Worm (Caenorhabditis elegans) whole organism, young adult: ENCODE data around the gene F44E7.7.

ENCODE experiments used
- F10E7.11 ChIP-seq: sonication (generic microtip); optimal IDR thresholded peaks from 2 replicates; lab custom pipeline; 2017; ENCODE audit warnings: mild to moderate bottlenecking, missing genetic modification characterization, moderate library complexity, missing compliant biosample characterization
- F22D6.2 ChIP-seq: sonication (generic microtip); optimal IDR thresholded peaks from 2 replicates; lab custom pipeline; 2016; ENCODE audit warnings: mild to moderate bottlenecking, missing genetic modification characterization, missing compliant biosample characterization
- F33H1.4 ChIP-seq: fragments of 200-800 bp; sonication (Bioruptor generic); IDR thresholded peaks from 2 replicates; pipeline ENCODE4 v1.3.6; 2022; ENCODE audit warnings: missing genetic modification reagents, missing genetic modification characterization, missing compliant biosample characterization
- F37B4.10 ChIP-seq: fragments of 200-800 bp; sonication (Bioruptor generic); IDR thresholded peaks from 2 replicates; pipeline ENCODE4 v1.3.6; 2022; ENCODE audit warnings: missing genetic modification characterization, missing compliant biosample characterization
- F57C9.4 ChIP-seq: sonication (generic microtip); optimal IDR thresholded peaks from 2 replicates; lab custom pipeline; 2017; ENCODE audit warnings: mild to moderate bottlenecking, missing genetic modification characterization, missing compliant biosample characterization
- K11D2.4 ChIP-seq: fragments of 200-800 bp; sonication (Bioruptor generic); IDR thresholded peaks from 2 replicates; pipeline ENCODE4 v1.3.6; 2022; ENCODE audit warnings: missing genetic modification reagents, missing genetic modification characterization, missing compliant biosample characterization
- T26A5.8 ChIP-seq: sonication (generic microtip); optimal IDR thresholded peaks from 2 replicates; lab custom pipeline; 2016; ENCODE audit warnings: missing genetic modification characterization, missing compliant biosample characterization
- Y67H2A.10 ChIP-seq: fragments of 200-800 bp; sonication (Bioruptor generic); conservative IDR thresholded peaks from 2 replicates; pipeline ENCODE4 v1.3.6; 2022; ENCODE audit warnings: missing genetic modification reagents, missing genetic modification characterization, missing compliant biosample characterization
- Y95B8A.8 ChIP-seq: fragments of 200-800 bp; sonication (Bioruptor generic); IDR thresholded peaks from 2 replicates; pipeline ENCODE4 v1.3.6; 2022; ENCODE audit warnings: missing genetic modification reagents, missing genetic modification characterization, missing compliant biosample characterization
- akir-1 ChIP-seq: fragments of 200-800 bp; sonication (Bioruptor generic); optimal IDR thresholded peaks from 2 replicates; lab custom pipeline; 2018; ENCODE audit warnings: mild to moderate bottlenecking, missing genetic modification characterization, moderate library complexity, missing compliant biosample characterization
- ama-1 ChIP-seq, 3 experiments: fragments of 150-350 bp in 1 of 3; sonication (generic microtip) in 2 of 3; optimal IDR thresholded peaks; 2 replicates each; lab custom pipeline; 2014 to 2018; ENCODE audit warnings: missing biosample characterization in 2 of 3, missing genetic modification characterization in 2 of 3, missing genetic modification reagents in 2 of 3
- attf-5 ChIP-seq: fragments of 200-800 bp; sonication (Bioruptor generic); optimal IDR thresholded peaks from 2 replicates; lab custom pipeline; 2018; ENCODE audit warnings: mild to moderate bottlenecking, missing genetic modification characterization, missing compliant biosample characterization
- cebp-1 ChIP-seq, 2 experiments: fragments of 200-800 bp in 1 of 2; sonication (Bioruptor generic) in 1 of 2; sonication (generic microtip) in 1 of 2; IDR thresholded peaks in 1 of 2; optimal IDR thresholded peaks in 1 of 2; 2 replicates each; pipeline versions ENCODE4 v1.3.6 to Lab custom; 2017 to 2022; ENCODE audit warnings: missing compliant biosample characterization in 2 of 2, missing genetic modification characterization in 2 of 2, mild to moderate bottlenecking in 1 of 2, missing genetic modification reagents in 1 of 2, moderate library complexity in 1 of 2
- ceh-27 ChIP-seq: fragments of 200-800 bp; sonication (Bioruptor generic); optimal IDR thresholded peaks from 2 replicates; lab custom pipeline; 2018; ENCODE audit warnings: mild to moderate bottlenecking, missing genetic modification characterization, moderate library complexity, missing compliant biosample characterization
- ceh-58 ChIP-seq: fragments of 200-800 bp; sonication (Bioruptor generic); IDR thresholded peaks from 2 replicates; pipeline ENCODE4 v1.3.6; 2022; ENCODE audit warnings: missing genetic modification characterization, missing compliant biosample characterization
- ceh-91 ChIP-seq: fragments of 200-800 bp; sonication (Bioruptor generic); IDR thresholded peaks from 2 replicates; pipeline ENCODE4 v1.3.6; 2022; ENCODE audit warnings: missing genetic modification reagents, missing genetic modification characterization, missing compliant biosample characterization
- dox-1 ChIP-seq: fragments of 200-800 bp; sonication (Bioruptor generic); IDR thresholded peaks from 2 replicates; pipeline ENCODE4 v1.3.6; 2022; ENCODE audit warnings: missing genetic modification reagents, missing genetic modification characterization, missing compliant biosample characterization
- dpff-1 ChIP-seq: sonication (generic microtip); optimal IDR thresholded peaks from 2 replicates; lab custom pipeline; 2017; ENCODE audit warnings: mild to moderate bottlenecking, missing genetic modification characterization, missing compliant biosample characterization
- efl-1 ChIP-seq: fragments of 150-350 bp; optimal IDR thresholded peaks from 2 replicates; lab custom pipeline; 2014; ENCODE audit warnings: missing biosample characterization, missing genetic modification reagents, missing genetic modification characterization
- egl-18 ChIP-seq: fragments of 200-800 bp; sonication (Bioruptor generic); IDR thresholded peaks from 2 replicates; pipeline ENCODE4 v1.3.6; 2022; ENCODE audit warnings: missing genetic modification reagents, missing genetic modification characterization, missing compliant biosample characterization
- egl-44 ChIP-seq: fragments of 200-800 bp; sonication (Bioruptor generic); IDR thresholded peaks from 2 replicates; pipeline ENCODE4 v1.3.6; 2022; ENCODE audit warnings: missing genetic modification reagents, missing genetic modification characterization, missing compliant biosample characterization
- ets-4 ChIP-seq: fragments of 200-800 bp; sonication (Bioruptor generic); optimal IDR thresholded peaks from 2 replicates; lab custom pipeline; 2018; ENCODE audit warnings: mild to moderate bottlenecking, missing genetic modification characterization, missing compliant biosample characterization
- gei-17 ChIP-seq: fragments of 200-800 bp; sonication (Bioruptor generic); optimal IDR thresholded peaks from 2 replicates; lab custom pipeline; 2018; ENCODE audit warnings: mild to moderate bottlenecking, missing genetic modification characterization, missing compliant biosample characterization
- hlh-12 ChIP-seq: sonication (generic microtip); optimal IDR thresholded peaks from 2 replicates; lab custom pipeline; 2016; ENCODE audit warnings: missing genetic modification characterization, missing compliant biosample characterization
- hrde-1 ChIP-seq: sonication (generic microtip); optimal IDR thresholded peaks from 2 replicates; lab custom pipeline; 2016; ENCODE audit warnings: missing genetic modification characterization, mild to moderate bottlenecking, missing compliant biosample characterization, moderate library complexity, missing genotype, missing genetic modification reagents, borderline replicate concordance
- let-526 ChIP-seq: fragments of 200-800 bp; sonication (Bioruptor generic); IDR thresholded peaks from 2 replicates; pipeline ENCODE4 v1.3.6; 2022; ENCODE audit warnings: missing genetic modification reagents, missing genetic modification characterization, missing compliant biosample characterization
- lin-54 ChIP-seq: fragments of 200-800 bp; sonication (Bioruptor generic); optimal IDR thresholded peaks from 2 replicates; lab custom pipeline; 2018; ENCODE audit warnings: mild to moderate bottlenecking, missing genetic modification characterization, missing compliant biosample characterization
- lsl-1 ChIP-seq: fragments of 200-800 bp; sonication (Bioruptor generic); optimal IDR thresholded peaks from 2 replicates; lab custom pipeline; 2018; ENCODE audit warnings: mild to moderate bottlenecking, missing genetic modification characterization, moderate library complexity, missing compliant biosample characterization
- lsy-27 ChIP-seq: sonication (generic microtip); optimal IDR thresholded peaks from 2 replicates; lab custom pipeline; 2017; ENCODE audit warnings: missing genetic modification characterization, mild to moderate bottlenecking, missing compliant biosample characterization, antibody characterized with exemption, missing genotype, borderline replicate concordance; ENCODE audit not compliant: insufficient read depth
- madf-6 ChIP-seq: fragments of 200-800 bp; sonication (Bioruptor generic); IDR thresholded peaks from 2 replicates; pipeline ENCODE4 v1.3.6; 2022; ENCODE audit warnings: missing genetic modification reagents, missing genetic modification characterization, missing compliant biosample characterization
- madf-8 ChIP-seq: fragments of 200-800 bp; sonication (Bioruptor generic); conservative IDR thresholded peaks from 2 replicates; pipeline ENCODE4 v1.3.6; 2022; ENCODE audit warnings: missing genetic modification reagents, missing genetic modification characterization, missing compliant biosample characterization
- nfyb-1 ChIP-seq: fragments of 200-800 bp; sonication (Bioruptor generic); IDR thresholded peaks from 2 replicates; pipeline ENCODE4 v1.3.6; 2022; ENCODE audit warnings: missing genetic modification reagents, missing genetic modification characterization, missing compliant biosample characterization
- nhr-27 ChIP-seq: fragments of 200-800 bp; sonication (Bioruptor generic); optimal IDR thresholded peaks from 2 replicates; lab custom pipeline; 2018; ENCODE audit warnings: mild to moderate bottlenecking, missing genetic modification characterization, moderate library complexity, missing compliant biosample characterization
- nhr-80 ChIP-seq: sonication (generic microtip); optimal IDR thresholded peaks from 2 replicates; lab custom pipeline; 2016; ENCODE audit warnings: missing genetic modification characterization, missing compliant biosample characterization
- nhr-90 ChIP-seq: sonication (generic microtip); optimal IDR thresholded peaks from 2 replicates; lab custom pipeline; 2016; ENCODE audit warnings: missing genotype, mild to moderate bottlenecking, missing genetic modification characterization, missing compliant biosample characterization
- repo-1 ChIP-seq: sonication (generic microtip); optimal IDR thresholded peaks from 2 replicates; lab custom pipeline; 2017; ENCODE audit warnings: mild to moderate bottlenecking, missing genetic modification characterization, missing compliant biosample characterization
- snpc-1.1 ChIP-seq: sonication (generic microtip); optimal IDR thresholded peaks from 2 replicates; lab custom pipeline; 2017; ENCODE audit warnings: missing genetic modification characterization, mild to moderate bottlenecking, missing compliant biosample characterization, antibody characterized with exemption, moderate library complexity, missing genotype, missing genetic modification reagents; ENCODE audit not compliant: insufficient read depth
- snpc-4 ChIP-seq, 5 experiments: fragments of 150-350 bp in 1 of 5; sonication (generic microtip) in 4 of 5; optimal IDR thresholded peaks; 2 replicates each; lab custom pipeline; 2014 to 2018; ENCODE audit warnings: missing genetic modification characterization in 5 of 5, missing biosample characterization in 3 of 5, antibody characterized with exemption in 2 of 5, mild to moderate bottlenecking in 2 of 5, missing compliant biosample characterization in 2 of 5, missing genotype in 2 of 5, moderate library complexity in 2 of 5, missing genetic modification reagents in 1 of 5
- somi-1 ChIP-seq: fragments of 200-800 bp; sonication (Bioruptor generic); optimal IDR thresholded peaks from 2 replicates; lab custom pipeline; 2018; ENCODE audit warnings: mild to moderate bottlenecking, missing genetic modification characterization, missing compliant biosample characterization
- sptf-2 ChIP-seq: fragments of 200-800 bp; sonication (Bioruptor generic); optimal IDR thresholded peaks from 2 replicates; lab custom pipeline; 2018; ENCODE audit warnings: mild to moderate bottlenecking, missing genetic modification characterization, missing compliant biosample characterization
- tlf-1 ChIP-seq: fragments of 200-800 bp; sonication (Bioruptor generic); optimal IDR thresholded peaks from 2 replicates; lab custom pipeline; 2018; ENCODE audit warnings: mild to moderate bottlenecking, missing genetic modification characterization, missing compliant biosample characterization
- unc-130 ChIP-seq: sonication (generic microtip); optimal IDR thresholded peaks from 2 replicates; lab custom pipeline; 2016; ENCODE audit warnings: missing genetic modification reagents, missing genetic modification characterization, missing compliant biosample characterization
- xnd-1 ChIP-seq: sonication (generic microtip); optimal IDR thresholded peaks from 2 replicates; lab custom pipeline; 2016; ENCODE audit warnings: missing genotype, missing genetic modification reagents, missing genetic modification characterization, missing compliant biosample characterization
- zim-3 ChIP-seq: sonication (generic microtip); optimal IDR thresholded peaks from 2 replicates; lab custom pipeline; 2017; ENCODE audit warnings: mild to moderate bottlenecking, missing genetic modification characterization, moderate library complexity, missing compliant biosample characterization
- ztf-26 ChIP-seq: sonication (generic microtip); optimal IDR thresholded peaks from 2 replicates; lab custom pipeline; 2017; ENCODE audit warnings: missing genetic modification characterization, missing compliant biosample characterization
- ztf-6 ChIP-seq: fragments of 200-800 bp; sonication (Bioruptor generic); IDR thresholded peaks from 2 replicates; pipeline ENCODE4 v1.3.6; 2022; ENCODE audit warnings: missing genetic modification reagents, missing genetic modification characterization, missing compliant biosample characterization

The F44E7.7 gene

ce11 chrV:5825478-5825877 is 40.2 kb upstream of the F44E7.7 start:
- TF ChIP-seq hrde-1 (tag; lab: Kevin White, UChicago): no peak
- TF ChIP-seq madf-6: 0 out of 2 replicates have a peak, but pooled peaks have one; percentile 10
- TF ChIP-seq efl-1 (GFP tag; lab: Kevin White, UChicago): peak; percentile 19
- no peak for TF ChIP-seq dpff-1
- TF ChIP-seq F33H1.4 (GFP tag; lab: Robert Waterston, UW): peak; percentile 74
- TF ChIP-seq ceh-91 (GFP tag; lab: Robert Waterston, UW): 0 out of 2 replicates have a peak, but pooled peaks have one; percentile 37
- peak; percentile 55 for TF ChIP-seq lsl-1 (GFP tag; lab: Kevin White, UChicago)
- no peak for TF ChIP-seq F22D6.2 (tag; lab: Kevin White, UChicago)
- no peak for TF ChIP-seq nhr-80
- no peak for TF ChIP-seq F37B4.10 (GFP tag; lab: Robert Waterston, UW)
- TF ChIP-seq, all 124 proteins: peak for 5

DNA sequence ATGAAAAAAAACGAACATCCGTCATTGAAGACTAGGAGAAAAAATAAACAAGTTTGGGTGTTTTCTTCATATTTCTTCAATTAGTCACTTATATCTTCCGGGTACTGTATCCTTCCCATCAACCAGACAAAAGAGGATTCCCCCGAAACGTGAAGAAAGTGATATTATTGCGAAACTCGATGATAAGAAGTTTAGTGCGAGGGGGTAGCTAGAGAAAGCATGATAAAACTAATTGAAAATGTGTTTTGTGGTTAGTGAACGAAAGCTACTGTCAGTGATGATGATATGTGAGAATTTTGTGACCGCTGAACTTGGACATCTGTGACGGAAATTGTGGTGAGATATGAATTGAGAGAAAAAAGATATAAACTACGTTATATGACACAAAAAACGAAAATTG is 37.7 kb upstream of the F44E7.7 start:
- no peak for TF ChIP-seq zim-3 (tag; lab: Kevin White, UChicago)
- TF ChIP-seq akir-1: no peak
- TF ChIP-seq nfyb-1 (GFP tag; lab: Robert Waterston, UW): no peak
- no peak for TF ChIP-seq sptf-2
- no peak for TF ChIP-seq madf-8 (GFP tag; lab: Robert Waterston, UW)
- no peak for TF ChIP-seq T26A5.8 (tag; lab: Kevin White, UChicago)
- no peak for TF ChIP-seq ceh-27
- TF ChIP-seq F33H1.4 (GFP tag; lab: Robert Waterston, UW): no peak
- no peak for TF ChIP-seq unc-130 (GFP tag; lab: Kevin White, UChicago)
- TF ChIP-seq lin-54 (GFP tag; lab: Kevin White, UChicago): no peak
- TF ChIP-seq attf-5 (GFP tag; lab: Kevin White, UChicago): no peak
- no peak for TF ChIP-seq snpc-4 (GFP tag; optimal IDR thresholded peaks at IDR 0.05; lab: Kevin White, UChicago)
- TF ChIP-seq snpc-4 (tag; optimal IDR thresholded peaks at IDR 0.05; lab: Kevin White, UChicago): no peak
- TF ChIP-seq xnd-1: no peak
- no peak for TF ChIP-seq ama-1 (optimal IDR thresholded peaks at IDR 0.05; lab: Kevin White, UChicago)
- TF ChIP-seq ama-1 (GFP tag; optimal IDR thresholded peaks at IDR 0.05; lab: Kevin White, UChicago): no peak
- TF ChIP-seq K11D2.4: 0 out of 2 replicates have a peak, but pooled peaks have one; percentile 32
- no peak for TF ChIP-seq ztf-6 (GFP tag; lab: Robert Waterston, UW)
- TF ChIP-seq tlf-1 (GFP tag; lab: Kevin White, UChicago): no peak
- no peak for TF ChIP-seq ceh-58 (GFP tag; lab: Robert Waterston, UW)
- no peak for TF ChIP-seq ets-4 (GFP tag; lab: Kevin White, UChicago)
- no peak for TF ChIP-seq Y67H2A.10
- TF ChIP-seq dox-1 (GFP tag; lab: Robert Waterston, UW): 0 out of 2 replicates have a peak, but pooled peaks have one; percentile 16
- no peak for TF ChIP-seq let-526 (GFP tag; lab: Robert Waterston, UW)
- TF ChIP-seq snpc-1.1: no peak
- TF ChIP-seq somi-1 (GFP tag; lab: Kevin White, UChicago): peak; percentile 67
- no peak for TF ChIP-seq nhr-90
- no peak for TF ChIP-seq repo-1 (tag; lab: Kevin White, UChicago)
- TF ChIP-seq lsy-27: no peak
- no peak for TF ChIP-seq egl-18 (GFP tag; lab: Robert Waterston, UW)
- TF ChIP-seq nhr-27 (tag; lab: Kevin White, UChicago): no peak
- TF ChIP-seq F10E7.11 (tag; lab: Kevin White, UChicago): no peak
- TF ChIP-seq nhr-80: peak; percentile 85
- no peak for TF ChIP-seq gei-17
- TF ChIP-seq Y95B8A.8 (GFP tag; lab: Robert Waterston, UW): no peak
- TF ChIP-seq cebp-1 (GFP tag; IDR thresholded peaks at IDR 0.05; lab: Robert Waterston, UW): peak; percentile 61; the same call in 1 of the 2 replicates
- TF ChIP-seq cebp-1 (tag; optimal IDR thresholded peaks at IDR 0.05; lab: Kevin White, UChicago): peak; percentile 87
- no peak for TF ChIP-seq hlh-12
- no peak for TF ChIP-seq F57C9.4 (tag; lab: Kevin White, UChicago)
- TF ChIP-seq ztf-26 (tag; lab: Kevin White, UChicago): peak; percentile 62
- no peak for TF ChIP-seq egl-44 (GFP tag; lab: Robert Waterston, UW)
